Worm (Caenorhabditis elegans): ENCODE results near the gene K10G6.5.

Gene K10G6.5

ce11 chrII:4032293-4032692, 45.2 kb downstream of the K10G6.5 start, which contains the start of gene K07D4.4:
TSS of gene K07D4.4 (minus strand) at chrII:4032393.
- no peak for TF ChIP-seq crh-2 (tag; optimal IDR thresholded peaks at IDR 0.05)
- TF ChIP-seq ztf-1 (GFP tag; conservative IDR thresholded peaks at IDR 0.05) = no peak
- no peak for TF ChIP-seq gmeb-1 (tag; optimal IDR thresholded peaks at IDR 0.05)
- TF ChIP-seq ama-1 (optimal IDR thresholded peaks at IDR 0.05) = no peak
- no peak for TF ChIP-seq nhr-6 (tag; optimal IDR thresholded peaks at IDR 0.05)
- TF ChIP-seq alr-1 (tag; optimal IDR thresholded peaks at IDR 0.05) = no peak
- TF ChIP-seq lin-11 (tag; optimal IDR thresholded peaks at IDR 0.05) = no peak
- TF ChIP-seq ztf-4 (tag; optimal IDR thresholded peaks at IDR 0.05) = no peak
- TF ChIP-seq nhr-10 (tag; optimal IDR thresholded peaks at IDR 0.05) = no peak
